Fruit fly (Drosophila melanogaster) whole organism, prepupa: ENCODE results near the gene GstD3.
A peak's percentile ranks its signal among the peaks of the same experiment; 100 is the strongest.

Experiments
- Blimp-1 ChIP-seq: fragments of 200-800 bp; sonication (Bioruptor generic); optimal IDR thresholded peaks from 3 replicates; lab custom pipeline; 2017; ENCODE audit warnings: missing biosample characterization, missing genetic modification characterization, mild to moderate bottlenecking, moderate library complexity, missing genetic modification reagents
- CG10631 ChIP-seq: fragments of 200-800 bp; sonication (Bioruptor generic); optimal IDR thresholded peaks from 2 replicates; lab custom pipeline; 2016; ENCODE audit warnings: missing biosample characterization, missing genetic modification characterization
- CG10669 ChIP-seq: fragments of 200-800 bp; sonication (Bioruptor generic); optimal IDR thresholded peaks from 3 replicates; lab custom pipeline; 2018; ENCODE audit warnings: missing biosample characterization, mild to moderate bottlenecking, missing genetic modification characterization, moderate library complexity
- CG11762 ChIP-seq: fragments of 200-800 bp; sonication (Bioruptor generic); optimal IDR thresholded peaks from 3 replicates; lab custom pipeline; 2016; ENCODE audit warnings: missing biosample characterization, missing genetic modification characterization; ENCODE audit not compliant: insufficient read depth
- CG1621 ChIP-seq: fragments of 200-800 bp; sonication (Bioruptor generic); optimal IDR thresholded peaks from 3 replicates; lab custom pipeline; 2018; ENCODE audit warnings: missing biosample characterization, mild to moderate bottlenecking, missing genetic modification characterization
- CG16779 ChIP-seq: fragments of 200-800 bp; sonication (Bioruptor generic); optimal IDR thresholded peaks from 3 replicates; lab custom pipeline; 2017; ENCODE audit warnings: missing biosample characterization, mild to moderate bottlenecking, missing genetic modification characterization
- CG3032 ChIP-seq: fragments of 200-800 bp; optimal IDR thresholded peaks from 2 replicates; lab custom pipeline; 2019; ENCODE audit warnings: missing biosample characterization, mild to moderate bottlenecking, missing genetic modification characterization, moderate library complexity
- CG32006 ChIP-seq: fragments of 200-800 bp; sonication (Bioruptor generic); optimal IDR thresholded peaks from 3 replicates; lab custom pipeline; 2017; ENCODE audit warnings: missing biosample characterization, mild to moderate bottlenecking, missing genetic modification characterization
- CG34406 ChIP-seq: fragments of 200-800 bp; sonication (Bioruptor generic); optimal IDR thresholded peaks from 3 replicates; lab custom pipeline; 2016; ENCODE audit warnings: missing biosample characterization, missing genetic modification characterization
- CG3919 ChIP-seq: fragments of 200-800 bp; sonication (Bioruptor generic); optimal IDR thresholded peaks from 3 replicates; lab custom pipeline; 2016; ENCODE audit warnings: missing biosample characterization, missing genetic modification characterization
- CG4318 ChIP-seq: fragments of 200-800 bp; sonication (Bioruptor generic); optimal IDR thresholded peaks from 3 replicates; lab custom pipeline; 2017; ENCODE audit warnings: missing biosample characterization, mild to moderate bottlenecking, missing genetic modification characterization
- CG6163 ChIP-seq: fragments of 200-800 bp; sonication (Bioruptor generic); IDR thresholded peaks from 3 replicates; pipeline ENCODE4 v1.3.6; 2022; ENCODE audit warnings: missing biosample characterization, missing genetic modification characterization
- CG6276 ChIP-seq: fragments of 200-800 bp; sonication (Bioruptor generic); optimal IDR thresholded peaks from 2 replicates; lab custom pipeline; 2017; ENCODE audit warnings: missing biosample characterization, mild to moderate bottlenecking, missing genetic modification characterization
- CG6792 ChIP-seq: fragments of 200-800 bp; sonication (Bioruptor generic); optimal IDR thresholded peaks from 3 replicates; lab custom pipeline; 2016; ENCODE audit warnings: missing biosample characterization, missing genetic modification characterization
- CG6808 ChIP-seq: fragments of 200-800 bp; sonication (Bioruptor generic); optimal IDR thresholded peaks from 3 replicates; lab custom pipeline; 2017; ENCODE audit warnings: missing biosample characterization, missing genetic modification characterization, mild to moderate bottlenecking, moderate library complexity, missing genetic modification reagents
- CG6854 ChIP-seq: fragments of 200-800 bp; sonication (Bioruptor generic); optimal IDR thresholded peaks from 2 replicates; lab custom pipeline; 2017; ENCODE audit warnings: missing biosample characterization, mild to moderate bottlenecking, missing genetic modification characterization
- CG7368 ChIP-seq: fragments of 200-800 bp; sonication (Bioruptor generic); optimal IDR thresholded peaks from 3 replicates; lab custom pipeline; 2016; ENCODE audit warnings: missing biosample characterization, missing genetic modification characterization
- CG8319 ChIP-seq: fragments of 200-800 bp; sonication (Bioruptor generic); optimal IDR thresholded peaks from 3 replicates; lab custom pipeline; 2016; ENCODE audit warnings: missing biosample characterization, missing genetic modification characterization
- CG8632 ChIP-seq: fragments of 200-800 bp; sonication (Bioruptor generic); optimal IDR thresholded peaks from 3 replicates; lab custom pipeline; 2016; ENCODE audit warnings: missing biosample characterization, missing genetic modification characterization
- Eip75B ChIP-seq: fragments of 200-800 bp; sonication (Bioruptor generic); optimal IDR thresholded peaks from 3 replicates; lab custom pipeline; 2016; ENCODE audit warnings: missing biosample characterization, missing genetic modification characterization
- Eip78C ChIP-seq: fragments of 200-800 bp; sonication (Bioruptor generic); peaks from one replicate; lab custom pipeline; 2016; ENCODE audit warnings: missing biosample characterization, missing genetic modification characterization
- Eip93F ChIP-seq: fragments of 200-800 bp; sonication (Bioruptor generic); optimal IDR thresholded peaks from 2 replicates; lab custom pipeline; 2016; ENCODE audit warnings: missing biosample characterization, mild to moderate bottlenecking, missing genetic modification characterization
- Ets96B ChIP-seq: fragments of 200-800 bp; optimal IDR thresholded peaks from 2 replicates; lab custom pipeline; 2019; ENCODE audit warnings: missing biosample characterization, mild to moderate bottlenecking, missing genetic modification characterization, moderate library complexity
- Gug ChIP-seq: fragments of 200-800 bp; sonication (Bioruptor generic); IDR thresholded peaks from 2 replicates; pipeline ENCODE4 v1.3.6; 2022; ENCODE audit warnings: missing biosample characterization, missing genetic modification characterization
- Hr38 ChIP-seq: sonication (Bioruptor generic); optimal IDR thresholded peaks from 2 replicates; lab custom pipeline; 2016; ENCODE audit warnings: missing biosample characterization, missing genetic modification characterization
- Hr39 ChIP-seq: fragments of 200-800 bp; sonication (Bioruptor generic); optimal IDR thresholded peaks from 2 replicates; lab custom pipeline; 2016; ENCODE audit warnings: missing biosample characterization, missing genetic modification characterization
- Lpt ChIP-seq: fragments of 200-800 bp; sonication (Bioruptor generic); optimal IDR thresholded peaks from 3 replicates; lab custom pipeline; 2016; ENCODE audit warnings: missing biosample characterization, missing genetic modification characterization
- OdsH ChIP-seq: fragments of 200-800 bp; sonication (Bioruptor generic); optimal IDR thresholded peaks from 3 replicates; lab custom pipeline; 2016; ENCODE audit warnings: missing biosample characterization, missing genetic modification characterization
- Smox ChIP-seq: fragments of 200-800 bp; sonication (Bioruptor generic); optimal IDR thresholded peaks from 3 replicates; lab custom pipeline; 2016; ENCODE audit warnings: missing biosample characterization, missing genetic modification characterization
- Sox102F ChIP-seq: fragments of 200-800 bp; sonication (Bioruptor generic); optimal IDR thresholded peaks from 2 replicates; lab custom pipeline; 2016; ENCODE audit warnings: missing biosample characterization, mild to moderate bottlenecking, missing genetic modification characterization
- Sox14 ChIP-seq: fragments of 200-800 bp; sonication (Bioruptor generic); optimal IDR thresholded peaks from 3 replicates; lab custom pipeline; 2016; ENCODE audit warnings: missing biosample characterization, missing genetic modification characterization
- Sox15 ChIP-seq: fragments of 200-800 bp; sonication (Bioruptor generic); optimal IDR thresholded peaks from 3 replicates; lab custom pipeline; 2016; ENCODE audit warnings: missing biosample characterization, missing genetic modification characterization
- achi ChIP-seq: fragments of 200-800 bp; sonication (Bioruptor generic); optimal IDR thresholded peaks from 3 replicates; lab custom pipeline; 2016; ENCODE audit warnings: missing biosample characterization, missing genetic modification characterization
- acj6 ChIP-seq: fragments of 200-800 bp; sonication (Bioruptor generic); optimal IDR thresholded peaks from 3 replicates; lab custom pipeline; 2016; ENCODE audit warnings: missing biosample characterization, missing genetic modification characterization
- cyc ChIP-seq: fragments of 200-800 bp; sonication (Bioruptor generic); optimal IDR thresholded peaks from 3 replicates; lab custom pipeline; 2016; ENCODE audit warnings: missing biosample characterization, missing genetic modification characterization
- dac ChIP-seq: fragments of 200-800 bp; sonication (Bioruptor generic); optimal IDR thresholded peaks from 2 replicates; lab custom pipeline; 2017; ENCODE audit warnings: missing biosample characterization, mild to moderate bottlenecking, missing genetic modification characterization
- esn ChIP-seq: fragments of 200-800 bp; sonication (Bioruptor generic); optimal IDR thresholded peaks from 2 replicates; lab custom pipeline; 2016; ENCODE audit warnings: missing biosample characterization, mild to moderate bottlenecking, missing genetic modification characterization, moderate library complexity
- fd59A ChIP-seq: fragments of 200-800 bp; sonication (Bioruptor generic); optimal IDR thresholded peaks from 2 replicates; lab custom pipeline; 2017; ENCODE audit warnings: missing biosample characterization, mild to moderate bottlenecking, missing genetic modification characterization, missing genetic modification reagents
- fd85E ChIP-seq: fragments of 200-800 bp; sonication (Bioruptor generic); optimal IDR thresholded peaks from 3 replicates; lab custom pipeline; 2016; ENCODE audit warnings: missing biosample characterization, missing genetic modification characterization
- fkh ChIP-seq: fragments of 200-800 bp; sonication (Bioruptor generic); optimal IDR thresholded peaks from 3 replicates; lab custom pipeline; 2017; ENCODE audit warnings: missing biosample characterization, mild to moderate bottlenecking, missing genetic modification characterization, moderate library complexity
- lz ChIP-seq: fragments of 200-800 bp; sonication (Bioruptor generic); optimal IDR thresholded peaks from 3 replicates; lab custom pipeline; 2016; ENCODE audit warnings: missing biosample characterization, missing genetic modification characterization
- pdm3 ChIP-seq: fragments of 200-800 bp; sonication (Bioruptor generic); optimal IDR thresholded peaks from 3 replicates; lab custom pipeline; 2016; ENCODE audit warnings: missing biosample characterization, missing genetic modification characterization
- salr ChIP-seq, 2 experiments: fragments of 200-800 bp; sonication (Bioruptor generic); optimal IDR thresholded peaks; 3 replicates each; lab custom pipeline; 2016 to 2018; ENCODE audit warnings: missing biosample characterization in 2 of 2, missing genetic modification characterization in 2 of 2, mild to moderate bottlenecking in 1 of 2
- spab ChIP-seq: fragments of 200-800 bp; sonication (Bioruptor generic); optimal IDR thresholded peaks from 2 replicates; lab custom pipeline; 2017; ENCODE audit warnings: missing biosample characterization, mild to moderate bottlenecking, missing genetic modification characterization, missing genetic modification reagents
- topi ChIP-seq: fragments of 200-800 bp; sonication (Bioruptor generic); optimal IDR thresholded peaks from 3 replicates; lab custom pipeline; 2016; ENCODE audit warnings: missing biosample characterization, missing genetic modification characterization

Gene GstD3

DNA sequence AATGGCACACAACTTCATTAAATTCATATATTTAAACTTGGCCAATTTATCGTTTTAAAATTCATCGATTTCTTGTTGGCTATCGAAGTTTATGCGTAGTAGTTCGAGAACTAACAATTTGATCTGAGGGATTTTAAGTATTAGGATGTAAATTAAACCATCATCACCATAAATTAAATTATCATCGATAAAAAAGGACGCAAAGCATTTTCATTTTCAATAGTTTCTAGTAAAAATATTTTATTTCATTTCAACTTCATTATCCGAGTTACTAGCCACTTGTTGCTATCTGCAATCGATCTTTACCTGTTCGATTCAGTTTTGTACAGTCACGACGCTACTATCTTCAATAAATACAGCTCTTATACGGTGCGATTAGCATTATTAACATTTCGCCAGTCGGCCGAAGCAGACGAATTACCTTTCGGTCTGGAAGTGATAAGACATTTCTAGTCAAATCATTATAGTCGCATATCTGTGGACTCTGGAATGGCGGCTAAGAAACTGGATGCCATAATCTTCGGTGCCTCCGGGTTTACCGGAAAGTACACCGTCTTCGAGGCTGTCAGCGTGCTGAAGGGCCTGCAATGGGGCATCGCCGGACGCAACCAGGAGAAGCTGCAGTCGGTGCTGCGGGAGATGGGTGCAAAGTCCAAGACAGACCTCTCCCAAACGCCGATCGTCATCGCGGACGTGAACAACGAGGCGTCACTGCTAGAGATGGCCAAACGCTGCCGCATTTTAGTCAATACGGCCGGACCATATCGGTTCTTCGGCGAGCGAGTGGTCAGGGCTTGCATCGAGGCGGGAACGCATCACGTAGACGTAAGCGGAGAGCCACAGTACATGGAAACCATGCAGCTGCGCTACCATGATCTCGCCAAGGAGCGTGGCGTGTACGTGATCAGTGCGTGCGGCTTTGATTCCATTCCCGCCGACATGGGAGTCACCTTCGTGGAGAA is 33.6 kb downstream of the GstD3 start, which contains the start of gene CG5167 (continued):
- peak; percentile 8 for TF ChIP-seq cyc
- peak; percentile 46 for TF ChIP-seq Sox102F (GFP tag; lab: Kevin White, UChicago)
- TF ChIP-seq CG11762 = peak; percentile 50
- TF ChIP-seq Lpt (GFP tag; lab: Kevin White, UChicago) = peak; percentile 9
- TF ChIP-seq CG8319 (GFP tag; lab: Kevin White, UChicago) = no peak
- peak; percentile 54 for TF ChIP-seq spab
- peak; percentile 15; the same call in 1 of the 3 replicates for TF ChIP-seq CG6163 (GFP tag; lab: Robert Waterston, UW)
- TF ChIP-seq CG6854 (GFP tag; lab: Kevin White, UChicago) = peak; percentile 59
- peak; percentile 87 for TF ChIP-seq Eip78C (GFP tag; lab: Kevin White, UChicago)
- TF ChIP-seq pdm3 (GFP tag; lab: Kevin White, UChicago) = no peak
- TF ChIP-seq CG6808 (GFP tag; lab: Kevin White, UChicago) = peak; percentile 76
- peak; percentile 32 for TF ChIP-seq achi
- TF ChIP-seq esn (GFP tag; lab: Kevin White, UChicago) = peak; percentile 63
- TF ChIP-seq Eip75B (GFP tag; lab: Kevin White, UChicago) = peak; percentile 46
- peak; percentile 25 for TF ChIP-seq fkh (GFP tag; lab: Kevin White, UChicago)
- TF ChIP-seq CG6276 = peak; percentile 92
- peak; percentile 20 for TF ChIP-seq CG8632 (GFP tag; lab: Kevin White, UChicago)
- TF ChIP-seq salr (GFP tag; optimal IDR thresholded peaks at IDR 0.05; lab: Kevin White, UChicago) = peak; percentile 41 to 50
- no peak for TF ChIP-seq CG6792 (GFP tag; lab: Kevin White, UChicago)
- TF ChIP-seq Hr38 (GFP tag; lab: Kevin White, UChicago) = no peak
- no peak for TF ChIP-seq dac (GFP tag; lab: Kevin White, UChicago)
- TF ChIP-seq Eip93F = peak; percentile 21
- TF ChIP-seq CG10631 = no peak
- TF ChIP-seq Gug = no peak; the same call in 1 of the 2 replicates
- peak; percentile 36 for TF ChIP-seq CG34406 (GFP tag; lab: Kevin White, UChicago)
- no peak for TF ChIP-seq acj6 (GFP tag; lab: Kevin White, UChicago)
- TF ChIP-seq lz (GFP tag; lab: Kevin White, UChicago) = peak; percentile 58
- TF ChIP-seq CG3032 = peak; percentile 7
- TF ChIP-seq CG32006 = no peak
- TF ChIP-seq CG16779 (tag; lab: Kevin White, UChicago) = peak; percentile 87
- peak; percentile 43 for TF ChIP-seq CG3919 (GFP tag; lab: Kevin White, UChicago)
- TF ChIP-seq CG4318 (GFP tag; lab: Kevin White, UChicago) = no peak
- TF ChIP-seq, all 60 proteins: peak for 38

dm6 chr3R:12408160-12408559 is 35.3 kb downstream of the GstD3 start, which contains the start of gene CG5196:
Gene CG5196 (plus strand): TSS chr3R:12408316.
- TF ChIP-seq achi (no peak), CG8632 (GFP tag; lab: Kevin White, UChicago) (no peak), spab (no peak), CG7368 (GFP tag; lab: Kevin White, UChicago) (no peak), fd85E (GFP tag; lab: Kevin White, UChicago) (no peak), CG6854 (GFP tag; lab: Kevin White, UChicago) (peak; percentile 25), lz (GFP tag; lab: Kevin White, UChicago) (no peak), Hr39 (no peak), Sox102F (GFP tag; lab: Kevin White, UChicago) (no peak), Lpt (GFP tag; lab: Kevin White, UChicago) (no peak), CG6792 (GFP tag; lab: Kevin White, UChicago) (no peak), cyc (no peak), CG6163 (GFP tag; lab: Robert Waterston, UW) (peak; percentile 20; the same call in 1 of the 3 replicates), Ets96B (peak; percentile 10), CG1621 (no peak), fd59A (GFP tag; lab: Kevin White, UChicago) (no peak), acj6 (GFP tag; lab: Kevin White, UChicago) (no peak), CG34406 (GFP tag; lab: Kevin White, UChicago) (no peak), OdsH (GFP tag; lab: Kevin White, UChicago) (no peak), dac (GFP tag; lab: Kevin White, UChicago) (no peak), CG3919 (GFP tag; lab: Kevin White, UChicago) (no peak), Eip78C (GFP tag; lab: Kevin White, UChicago) (peak; percentile 67), CG11762 (no peak), Blimp-1 (GFP tag; lab: Kevin White, UChicago) (no peak), Smox (GFP tag; lab: Kevin White, UChicago) (no peak), CG6808 (GFP tag; lab: Kevin White, UChicago) (no peak), topi (GFP tag; lab: Kevin White, UChicago) (no peak), Sox15 (no peak), fkh (GFP tag; lab: Kevin White, UChicago) (peak; percentile 93), CG10669 (GFP tag; lab: Kevin White, UChicago) (no peak), Sox14 (GFP tag; lab: Kevin White, UChicago) (peak; percentile 4)
